Worm (Caenorhabditis elegans) whole organism, L4 larva: Measurements from ENCODE around the gene rict-1.
A peak's percentile ranks its signal among the peaks of the same experiment; 100 is the strongest.

Experiments
- D1046.2 ChIP-seq: fragments of 200-800 bp; sonication (Bioruptor generic); IDR thresholded peaks from 2 replicates; pipeline ENCODE4 v1.3.6; 2022; ENCODE audit warnings: missing genetic modification characterization, missing compliant biosample characterization
- F26F4.8 ChIP-seq: fragments of 200-800 bp; sonication (Bioruptor generic); conservative IDR thresholded peaks from 2 replicates; pipeline ENCODE4 v1.3.6; 2022; ENCODE audit warnings: missing genetic modification characterization, missing compliant biosample characterization
- F44E2.7 ChIP-seq: fragments of 200-800 bp; sonication (Bioruptor generic); IDR thresholded peaks from 2 replicates; pipeline ENCODE4 v2.1.2; 2022; ENCODE audit warnings: missing genetic modification characterization, missing compliant biosample characterization
- Y105C5A.15 ChIP-seq: fragments of 200-800 bp; sonication (Bioruptor generic); IDR thresholded peaks from 2 replicates; pipeline ENCODE4 v1.3.6; 2022; ENCODE audit warnings: missing genetic modification characterization, missing compliant biosample characterization
- Y48G9A.11 ChIP-seq: fragments of 200-800 bp; sonication (Bioruptor generic); IDR thresholded peaks from 2 replicates; pipeline ENCODE4 v1.3.6; 2022; ENCODE audit warnings: missing genetic modification reagents, missing genetic modification characterization, missing compliant biosample characterization
- Y75B8A.6 ChIP-seq: fragments of 200-800 bp; sonication (Bioruptor generic); IDR thresholded peaks from 2 replicates; pipeline ENCODE4 v1.3.6; 2022; ENCODE audit warnings: missing genetic modification reagents, missing genetic modification characterization, missing compliant biosample characterization
- ZK546.5 ChIP-seq, 2 experiments: sonication (generic microtip); optimal IDR thresholded peaks; 2 replicates each; lab custom pipeline; 2017; ENCODE audit warnings: missing biosample characterization in 2 of 2, missing genetic modification characterization in 2 of 2
- aly-2 ChIP-seq: sonication (generic microtip); optimal IDR thresholded peaks from 2 replicates; lab custom pipeline; 2018; ENCODE audit warnings: missing biosample characterization, missing genetic modification characterization
- ama-1 ChIP-seq: fragments of 150-350 bp; optimal IDR thresholded peaks from 2 replicates; lab custom pipeline; 2014; ENCODE audit warnings: inconsistent platforms, mixed read lengths
- ceh-28 ChIP-seq: fragments of 150-350 bp; optimal IDR thresholded peaks from 2 replicates; lab custom pipeline; 2014; ENCODE audit warnings: missing biosample characterization, missing genetic modification reagents, missing genetic modification characterization
- ceh-44 ChIP-seq: fragments of 200-800 bp; sonication (Bioruptor generic); IDR thresholded peaks from 2 replicates; pipeline ENCODE4 v1.3.6; 2022; ENCODE audit warnings: missing genetic modification reagents, missing genetic modification characterization, missing compliant biosample characterization
- ceh-62 ChIP-seq: sonication (generic microtip); optimal IDR thresholded peaks from 2 replicates; lab custom pipeline; 2017; ENCODE audit warnings: missing biosample characterization, missing genetic modification characterization
- ctbp-1 ChIP-seq: fragments of 200-800 bp; sonication (Bioruptor generic); IDR thresholded peaks from 2 replicates; pipeline ENCODE4 v1.3.6; 2022; ENCODE audit warnings: missing genetic modification reagents, missing genetic modification characterization, missing compliant biosample characterization
- daf-8 ChIP-seq: fragments of 200-800 bp; sonication (Bioruptor generic); IDR thresholded peaks from 2 replicates; pipeline ENCODE4 v1.3.6; 2022; ENCODE audit warnings: missing genetic modification characterization, missing compliant biosample characterization
- dpl-1 ChIP-seq: fragments of 150-350 bp; optimal IDR thresholded peaks from 2 replicates; lab custom pipeline; 2014; ENCODE audit warnings: missing biosample characterization, missing genetic modification reagents, missing genetic modification characterization
- duxl-1 ChIP-seq: sonication (generic microtip); optimal IDR thresholded peaks from 2 replicates; lab custom pipeline; 2016; ENCODE audit warnings: mild to moderate bottlenecking, missing genetic modification characterization, moderate library complexity, missing compliant biosample characterization; ENCODE audit not compliant: poor library complexity
- egl-43 ChIP-seq: fragments of 200-800 bp; sonication (Bioruptor generic); IDR thresholded peaks from 2 replicates; pipeline ENCODE4 v1.3.6; 2022; ENCODE audit warnings: missing genetic modification reagents, missing genetic modification characterization, missing compliant biosample characterization
- gei-8 ChIP-seq: fragments of 200-800 bp; sonication (Bioruptor generic); optimal IDR thresholded peaks from 2 replicates; lab custom pipeline; 2018; ENCODE audit warnings: mild to moderate bottlenecking, missing genetic modification characterization, missing compliant biosample characterization
- hif-1 ChIP-seq, 2 experiments: sonication (generic microtip); optimal IDR thresholded peaks; 2 replicates each; lab custom pipeline; 2016 to 2017; ENCODE audit warnings: missing compliant biosample characterization in 2 of 2, missing genetic modification characterization in 2 of 2, missing genetic modification reagents in 2 of 2, missing genotype in 2 of 2, mild to moderate bottlenecking in 1 of 2
- hlh-11 ChIP-seq: fragments of 200-800 bp; sonication (Bioruptor generic); optimal IDR thresholded peaks from 2 replicates; lab custom pipeline; 2018; ENCODE audit warnings: mild to moderate bottlenecking, missing genetic modification characterization, missing compliant biosample characterization
- jun-1 ChIP-seq: fragments of 150-350 bp; optimal IDR thresholded peaks from 2 replicates; lab custom pipeline; 2014; ENCODE audit warnings: missing biosample characterization, missing genetic modification reagents, missing genetic modification characterization
- lim-7 ChIP-seq: fragments of 200-800 bp; sonication (Bioruptor generic); IDR thresholded peaks from 2 replicates; pipeline ENCODE4 v1.3.6; 2022; ENCODE audit warnings: missing genetic modification characterization, missing compliant biosample characterization
- lin-39 ChIP-seq: fragments of 150-350 bp; optimal IDR thresholded peaks from 2 replicates; lab custom pipeline; 2014; ENCODE audit warnings: missing biosample characterization, missing genetic modification reagents, missing genetic modification characterization
- mdt-29 ChIP-seq: fragments of 200-800 bp; sonication (Bioruptor generic); IDR thresholded peaks from 2 replicates; pipeline ENCODE4 v1.3.6; 2022; ENCODE audit warnings: missing genetic modification reagents, missing genetic modification characterization, missing compliant biosample characterization
- mep-1 ChIP-seq: fragments of 150-350 bp; sonication (generic microtip); optimal IDR thresholded peaks from 3 replicates; lab custom pipeline; 2014; ENCODE audit warnings: missing biosample characterization, missing genetic modification characterization
- nhr-11 ChIP-seq: fragments of 150-350 bp; optimal IDR thresholded peaks from 2 replicates; lab custom pipeline; 2014; ENCODE audit warnings: missing biosample characterization, missing genetic modification characterization
- nhr-42 ChIP-seq: fragments of 200-800 bp; sonication (Bioruptor generic); IDR thresholded peaks from 2 replicates; pipeline ENCODE4 v1.3.6; 2022; ENCODE audit warnings: missing genetic modification characterization, missing compliant biosample characterization
- pqm-1 ChIP-seq: sonication (generic microtip); optimal IDR thresholded peaks from 2 replicates; lab custom pipeline; 2017; ENCODE audit warnings: missing biosample characterization, missing genetic modification characterization
- rbr-2 ChIP-seq: sonication (generic microtip); optimal IDR thresholded peaks from 2 replicates; lab custom pipeline; 2016; ENCODE audit warnings: missing genotype, missing genetic modification characterization, missing compliant biosample characterization
- set-16 ChIP-seq: fragments of 200-800 bp; sonication (Bioruptor generic); IDR thresholded peaks from 2 replicates; pipeline ENCODE4 v1.3.6; 2022; ENCODE audit warnings: missing genetic modification reagents, missing genetic modification characterization, missing compliant biosample characterization
- snpc-1.2 ChIP-seq: fragments of 200-800 bp; sonication (Bioruptor generic); IDR thresholded peaks from 2 replicates; pipeline ENCODE4 v1.3.6; 2022; ENCODE audit warnings: missing genetic modification reagents, missing genetic modification characterization, missing compliant biosample characterization
- spr-1 ChIP-seq: sonication (generic microtip); optimal IDR thresholded peaks from 2 replicates; lab custom pipeline; 2016; ENCODE audit warnings: mild to moderate bottlenecking, missing genetic modification characterization, missing compliant biosample characterization
- spr-3 ChIP-seq: fragments of 200-800 bp; sonication (Bioruptor generic); optimal IDR thresholded peaks from 2 replicates; lab custom pipeline; 2018; ENCODE audit warnings: mild to moderate bottlenecking, missing genetic modification characterization, missing compliant biosample characterization
- zfp-3 ChIP-seq: fragments of 200-800 bp; sonication (Bioruptor generic); conservative IDR thresholded peaks from 2 replicates; pipeline ENCODE4 v1.3.6; 2022; ENCODE audit warnings: missing genetic modification reagents, missing genetic modification characterization, missing compliant biosample characterization
- zip-11 ChIP-seq: fragments of 200-800 bp; sonication (Bioruptor generic); IDR thresholded peaks from 2 replicates; pipeline ENCODE4 v1.3.6; 2022; ENCODE audit warnings: missing genetic modification characterization, missing compliant biosample characterization

Gene rict-1

DNA sequence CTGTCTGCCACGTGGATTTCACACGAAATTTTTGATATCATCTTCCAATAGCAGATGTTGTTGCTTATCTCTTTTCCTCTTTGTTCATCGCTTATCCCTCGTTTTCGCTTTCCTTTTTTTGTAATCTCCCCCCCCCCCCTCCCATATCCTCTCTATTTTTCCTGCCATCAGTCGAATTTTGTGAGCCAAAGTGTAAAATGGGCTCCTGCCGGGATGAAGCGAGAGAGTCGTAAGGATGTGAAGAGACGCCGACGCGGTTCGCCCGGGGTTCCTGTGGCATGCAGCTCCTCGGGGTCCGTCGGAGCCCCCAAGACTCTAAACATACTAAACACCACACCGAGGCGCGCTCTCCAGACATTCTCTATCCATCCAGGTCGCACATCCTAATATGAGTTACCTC, 60.0 kb downstream of the rict-1 start, which contains the start of gene zyx-1:
Gene zyx-1 (plus strand): TSS at position 331 of the 400 bp plus-strand sequence.
- TF ChIP-seq set-16 (peak; percentile 70), ama-1 (lab: Kevin White, UChicago) (no peak), spr-1 (tag; lab: Kevin White, UChicago) (no peak), rbr-2 (tag; lab: Kevin White, UChicago) (no peak), spr-3 (GFP tag; lab: Kevin White, UChicago) (no peak), nhr-11 (tag; lab: Kevin White, UChicago) (peak; percentile 19), hlh-11 (tag; lab: Kevin White, UChicago) (peak; percentile 39), daf-8 (no peak)
- TF ChIP-seq, all 104 proteins: peak for 3

DNA sequence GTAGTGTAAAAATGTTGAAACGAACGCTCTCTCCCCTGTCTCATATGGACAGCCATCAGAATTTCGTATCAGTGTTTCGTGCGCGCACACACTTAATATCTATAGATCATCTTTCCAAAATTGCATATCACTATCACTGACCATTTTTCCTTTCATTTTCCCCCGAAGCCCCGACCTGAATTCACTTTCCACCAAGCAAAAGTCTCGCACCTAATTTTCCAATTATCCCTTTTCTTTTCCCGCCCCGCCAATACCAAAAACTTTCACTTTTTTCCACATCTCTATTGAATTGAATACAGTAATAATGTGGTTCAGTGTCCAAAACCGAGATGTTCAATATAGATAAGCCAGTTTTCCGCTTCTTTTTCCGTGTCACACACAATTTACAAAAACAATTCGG, 63.2 kb downstream of the rict-1 start:
- no peak for TF ChIP-seq zfp-3

DNA sequence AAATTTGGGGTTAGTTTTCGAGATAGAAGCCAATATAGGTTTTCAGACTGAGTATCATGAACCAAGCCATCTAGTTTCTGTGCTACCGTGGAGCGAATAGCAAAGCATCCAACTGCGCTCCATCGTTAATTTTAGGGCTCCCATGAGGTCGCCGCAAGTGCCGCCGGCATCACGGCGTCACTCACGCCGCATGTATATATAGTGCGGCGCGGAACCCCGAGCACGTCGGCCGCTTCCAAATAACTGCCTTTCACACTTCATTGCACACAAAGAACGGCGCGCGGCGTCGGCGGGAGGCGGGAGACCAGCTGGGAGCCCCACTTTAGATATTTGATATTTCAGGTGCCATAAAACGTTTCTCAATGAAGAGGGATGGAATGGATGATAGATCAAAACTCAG, 66.6 kb downstream of the rict-1 start:
- TF ChIP-seq lin-39 (tag; lab: Kevin White, UChicago) = no peak
- no peak for TF ChIP-seq lim-7 (GFP tag; lab: Robert Waterston, UW)
- TF ChIP-seq D1046.2 (GFP tag; lab: Robert Waterston, UW) = no peak
- TF ChIP-seq F26F4.8 = 0 out of 2 replicates have a peak, but pooled peaks have one; percentile 25
- TF ChIP-seq spr-3 (GFP tag; lab: Kevin White, UChicago) = no peak
- TF ChIP-seq aly-2 (tag; lab: Kevin White, UChicago) = no peak
- no peak for TF ChIP-seq nhr-42 (GFP tag; lab: Robert Waterston, UW)
- TF ChIP-seq snpc-1.2 (GFP tag; lab: Robert Waterston, UW) = 0 out of 2 replicates have a peak, but pooled peaks have one; percentile 29
- TF ChIP-seq ceh-28 (tag; lab: Kevin White, UChicago) = no peak
- TF ChIP-seq hif-1 (tag; optimal IDR thresholded peaks at IDR 0.05; lab: Kevin White, UChicago) = no peak
- no peak for TF ChIP-seq ctbp-1 (GFP tag; lab: Robert Waterston, UW)
- TF ChIP-seq mep-1 (tag; lab: Kevin White, UChicago) = no peak
- 0 out of 2 replicates have a peak, but pooled peaks have one; percentile 12 for TF ChIP-seq Y75B8A.6 (GFP tag; lab: Robert Waterston, UW)
- TF ChIP-seq egl-43 (GFP tag; lab: Robert Waterston, UW) = 0 out of 2 replicates have a peak, but pooled peaks have one; percentile 7
- no peak for TF ChIP-seq mdt-29 (GFP tag; lab: Robert Waterston, UW)
- no peak for TF ChIP-seq Y48G9A.11
- no peak for TF ChIP-seq zip-11 (GFP tag; lab: Robert Waterston, UW)
- TF ChIP-seq pqm-1 (tag; lab: Kevin White, UChicago) = no peak
- TF ChIP-seq set-16 = peak; percentile 71
- TF ChIP-seq ZK546.5 (tag; optimal IDR thresholded peaks at IDR 0.05; lab: Kevin White, UChicago) = no peak
- no peak for TF ChIP-seq ceh-44
- TF ChIP-seq dpl-1 (GFP tag; lab: Kevin White, UChicago) = no peak
- no peak for TF ChIP-seq gei-8 (GFP tag; lab: Kevin White, UChicago)
- TF ChIP-seq ceh-62 (tag; lab: Kevin White, UChicago) = no peak
- no peak for TF ChIP-seq jun-1
- no peak for TF ChIP-seq F44E2.7 (GFP tag; lab: Robert Waterston, UW)
- TF ChIP-seq duxl-1 (tag; lab: Kevin White, UChicago) = no peak
- no peak for TF ChIP-seq Y105C5A.15 (GFP tag; lab: Robert Waterston, UW)
